Fruit fly (Drosophila melanogaster) whole organism, embryonic: ENCODE measurements around the gene CG43610.

Experiments
- B-H1 ChIP-seq: fragments of 200-800 bp; sonication (Bioruptor generic); IDR thresholded peaks from 3 replicates; pipeline ENCODE4 v1.3.6; 2022; ENCODE audit warnings: missing biosample characterization, missing genetic modification characterization
- CG10321 ChIP-seq: fragments of 200-800 bp; sonication (Bioruptor generic); IDR thresholded peaks from 2 replicates; pipeline ENCODE4 v1.3.6; 2022; ENCODE audit warnings: missing biosample characterization, missing genetic modification characterization
- CG10543 ChIP-seq: fragments of 200-800 bp; sonication (Bioruptor generic); optimal IDR thresholded peaks from 3 replicates; lab custom pipeline; 2017; ENCODE audit warnings: missing biosample characterization, mild to moderate bottlenecking, missing genetic modification characterization, moderate library complexity
- CG12071 ChIP-seq: fragments of 200-800 bp; sonication (Bioruptor generic); optimal IDR thresholded peaks from 3 replicates; lab custom pipeline; 2018; ENCODE audit warnings: missing biosample characterization, mild to moderate bottlenecking, missing genetic modification characterization
- CG12744 ChIP-seq: fragments of 200-800 bp; sonication (Bioruptor generic); optimal IDR thresholded peaks from 2 replicates; lab custom pipeline; 2016; ENCODE audit warnings: missing biosample characterization, missing genetic modification characterization
- CG13287 ChIP-seq: fragments of 200-800 bp; sonication (Bioruptor generic); IDR thresholded peaks from 2 replicates; pipeline ENCODE4 v1.3.6; 2022; ENCODE audit warnings: missing biosample characterization, missing genetic modification characterization; ENCODE audit not compliant: partially characterized antibody
- CG14860 ChIP-seq: fragments of 200-800 bp; sonication (Bioruptor generic); IDR thresholded peaks from 3 replicates; pipeline ENCODE4 v1.3.6; 2022; ENCODE audit warnings: missing biosample characterization, missing genetic modification characterization; ENCODE audit not compliant: partially characterized antibody
- CG1647 ChIP-seq: fragments of 200-800 bp; sonication (Bioruptor generic); optimal IDR thresholded peaks from 3 replicates; lab custom pipeline; 2016; ENCODE audit warnings: missing biosample characterization, missing genetic modification characterization
- CG17829 ChIP-seq: fragments of 200-800 bp; optimal IDR thresholded peaks from 2 replicates; lab custom pipeline; 2019; ENCODE audit warnings: missing biosample characterization, mild to moderate bottlenecking, missing genetic modification characterization, moderate library complexity
- CG3065 ChIP-seq: fragments of 200-800 bp; sonication (Bioruptor generic); optimal IDR thresholded peaks from 2 replicates; lab custom pipeline; 2016; ENCODE audit warnings: missing biosample characterization, missing genetic modification characterization
- CG6791 ChIP-seq: fragments of 200-800 bp; sonication (Bioruptor generic); IDR thresholded peaks from 3 replicates; pipeline ENCODE4 v1.3.6; 2022; ENCODE audit warnings: missing biosample characterization, missing genetic modification characterization; ENCODE audit not compliant: partially characterized antibody
- CG8290 ChIP-seq, 3 experiments: fragments of 200-800 bp; sonication (Bioruptor generic); optimal IDR thresholded peaks; 2 replicates each; lab custom pipeline; 2016 to 2019; ENCODE audit warnings: missing biosample characterization in 3 of 3, missing genetic modification characterization in 3 of 3, mild to moderate bottlenecking in 2 of 3, moderate library complexity in 1 of 3
- CG8478 ChIP-seq: fragments of >200 bp; optimal IDR thresholded peaks from 2 replicates; lab custom pipeline; 2018
- CG9797 ChIP-seq: fragments of 200-800 bp; sonication (Bioruptor generic); optimal IDR thresholded peaks from 3 replicates; lab custom pipeline; 2018; ENCODE audit warnings: missing biosample characterization, mild to moderate bottlenecking, missing genetic modification characterization
- Deaf1 ChIP-seq: fragments of 200-800 bp; optimal IDR thresholded peaks from 3 replicates; lab custom pipeline; 2019; ENCODE audit warnings: missing biosample characterization, mild to moderate bottlenecking, missing genetic modification characterization, moderate library complexity
- Dek ChIP-seq: fragments of 200-800 bp; sonication (Bioruptor generic); optimal IDR thresholded peaks from 3 replicates; lab custom pipeline; 2019; ENCODE audit warnings: missing biosample characterization, mild to moderate bottlenecking, missing genetic modification characterization, moderate library complexity
- GATAe ChIP-seq: fragments of 200-800 bp; sonication (Bioruptor generic); conservative IDR thresholded peaks from 2 replicates; pipeline ENCODE4 v1.3.6; 2022; ENCODE audit warnings: missing biosample characterization, missing genetic modification characterization
- HHEX ChIP-seq: fragments of 200-800 bp; sonication (Bioruptor generic); optimal IDR thresholded peaks from 3 replicates; lab custom pipeline; 2017; ENCODE audit warnings: missing biosample characterization, mild to moderate bottlenecking, missing genetic modification characterization, missing genetic modification reagents
- HLH54F ChIP-seq: fragments of 200-800 bp; sonication (Bioruptor generic); optimal IDR thresholded peaks from 3 replicates; lab custom pipeline; 2016; ENCODE audit warnings: missing biosample characterization, missing genetic modification characterization
- Hey ChIP-seq: fragments of 200-800 bp; sonication (Bioruptor generic); optimal IDR thresholded peaks from 3 replicates; lab custom pipeline; 2018; ENCODE audit warnings: missing biosample characterization, mild to moderate bottlenecking, missing genetic modification characterization
- Jarid2 ChIP-seq: fragments of 200-800 bp; sonication (Bioruptor generic); optimal IDR thresholded peaks from 3 replicates; lab custom pipeline; 2017; ENCODE audit warnings: mild to moderate bottlenecking, missing biosample characterization, missing genetic modification reagents, missing genetic modification characterization
- MESR4 ChIP-seq: fragments of 200-800 bp; sonication (Bioruptor generic); optimal IDR thresholded peaks from 2 replicates; lab custom pipeline; 2018; ENCODE audit warnings: missing biosample characterization, mild to moderate bottlenecking, missing genetic modification characterization, moderate library complexity
- Med ChIP-seq: fragments of 200-800 bp; sonication (Bioruptor generic); peaks from one replicate; lab custom pipeline; 2016; ENCODE audit warnings: missing biosample characterization, missing genetic modification characterization, mild to moderate bottlenecking, inconsistent platforms, moderate library complexity
- Neu2 ChIP-seq: fragments of 200-800 bp; sonication (Bioruptor generic); optimal IDR thresholded peaks from 3 replicates; lab custom pipeline; 2016; ENCODE audit warnings: missing biosample characterization, missing genetic modification characterization, borderline replicate concordance
- Rfx ChIP-seq: fragments of 200-800 bp; sonication (Bioruptor generic); IDR thresholded peaks from 2 replicates; pipeline ENCODE4 v1.3.6; 2022; ENCODE audit warnings: missing biosample characterization, missing genetic modification characterization
- Scr ChIP-seq: fragments of 200-800 bp; sonication (Bioruptor generic); IDR thresholded peaks from 2 replicates; pipeline ENCODE4 v1.3.6; 2022; ENCODE audit warnings: missing biosample characterization, missing genetic modification characterization; ENCODE audit not compliant: partially characterized antibody
- YL-1 ChIP-seq: fragments of 200-800 bp; sonication (Bioruptor generic); optimal IDR thresholded peaks from 3 replicates; lab custom pipeline; 2017; ENCODE audit warnings: missing biosample characterization, mild to moderate bottlenecking, missing genetic modification characterization
- ab ChIP-seq: fragments of 200-800 bp; sonication (Bioruptor generic); optimal IDR thresholded peaks from 2 replicates; lab custom pipeline; 2016; ENCODE audit warnings: missing biosample characterization, missing genetic modification characterization
- bowl ChIP-seq: fragments of 200-800 bp; sonication (Bioruptor generic); IDR thresholded peaks from 2 replicates; pipeline ENCODE4 v1.3.6; 2022; ENCODE audit warnings: missing biosample characterization, missing genetic modification characterization
- bsh ChIP-seq, 2 experiments: fragments of 200-800 bp; sonication (Bioruptor generic); optimal IDR thresholded peaks; 2 replicates each; lab custom pipeline; 2017 to 2018; ENCODE audit warnings: mild to moderate bottlenecking in 2 of 2, missing biosample characterization in 2 of 2, missing genetic modification characterization in 2 of 2, moderate library complexity in 1 of 2
- cg ChIP-seq: fragments of 200-800 bp; sonication (Bioruptor generic); optimal IDR thresholded peaks from 3 replicates; lab custom pipeline; 2019; ENCODE audit warnings: missing biosample characterization, mild to moderate bottlenecking, missing genetic modification characterization, moderate library complexity
- crol ChIP-seq: fragments of 200-800 bp; sonication (Bioruptor generic); IDR thresholded peaks from 2 replicates; pipeline ENCODE4 v1.3.6; 2022; ENCODE audit warnings: missing biosample characterization, missing genetic modification characterization
- ftz-f1 ChIP-seq: fragments of 200-800 bp; sonication (Bioruptor generic); optimal IDR thresholded peaks from 2 replicates; lab custom pipeline; 2016; ENCODE audit warnings: missing biosample characterization, missing genetic modification characterization
- fu2 ChIP-seq: fragments of 200-800 bp; sonication (Bioruptor generic); optimal IDR thresholded peaks from 2 replicates; lab custom pipeline; 2016; ENCODE audit warnings: missing biosample characterization, missing genetic modification characterization
- ham ChIP-seq: fragments of 200-800 bp; sonication (Bioruptor generic); IDR thresholded peaks from 2 replicates; pipeline ENCODE4 v1.3.6; 2022; ENCODE audit warnings: missing biosample characterization, missing genetic modification characterization
- hb ChIP-seq: fragments of 200-800 bp; sonication (Bioruptor generic); IDR thresholded peaks from 3 replicates; pipeline ENCODE4 v1.3.6; 2022; ENCODE audit warnings: missing biosample characterization, missing genetic modification characterization; ENCODE audit not compliant: partially characterized antibody
- lab ChIP-seq: fragments of 200-800 bp; sonication (Bioruptor generic); optimal IDR thresholded peaks from 3 replicates; lab custom pipeline; 2017; ENCODE audit warnings: missing biosample characterization, missing genetic modification characterization, mild to moderate bottlenecking, moderate library complexity, missing genetic modification reagents
- lola ChIP-seq, 3 experiments: fragments of >200 bp in 2 of 3; fragments of 200-800 bp in 1 of 3; sonication (Bioruptor generic) in 1 of 3; optimal IDR thresholded peaks; 2 replicates each; lab custom pipeline; 2017 to 2019; ENCODE audit warnings: missing biosample characterization in 3 of 3, missing genetic modification characterization in 3 of 3, mild to moderate bottlenecking in 1 of 3, moderate library complexity in 1 of 3
- lov ChIP-seq, 2 experiments: fragments of 200-800 bp in 1 of 2; fragments of >200 bp in 1 of 2; sonication (Bioruptor generic) in 1 of 2; IDR thresholded peaks in 1 of 2; optimal IDR thresholded peaks in 1 of 2; 2 replicates in 1 of 2; 3 replicates in 1 of 2; pipeline versions ENCODE4 v1.3.6 to Lab custom; 2017 to 2022; ENCODE audit warnings: missing biosample characterization in 1 of 2, missing genetic modification characterization in 1 of 2
- mirr ChIP-seq: fragments of 200-800 bp; sonication (Bioruptor generic); optimal IDR thresholded peaks from 3 replicates; lab custom pipeline; 2018; ENCODE audit warnings: missing biosample characterization, mild to moderate bottlenecking, missing genetic modification characterization
- nau ChIP-seq: fragments of 200-800 bp; sonication (Bioruptor generic); optimal IDR thresholded peaks from 3 replicates; lab custom pipeline; 2017; ENCODE audit warnings: missing biosample characterization, mild to moderate bottlenecking, missing genetic modification characterization, missing genetic modification reagents
- oc ChIP-seq: fragments of 200-800 bp; sonication (Bioruptor generic); optimal IDR thresholded peaks from 2 replicates; lab custom pipeline; 2018; ENCODE audit warnings: missing biosample characterization, mild to moderate bottlenecking, missing genetic modification characterization, moderate library complexity
- onecut ChIP-seq: fragments of 200-800 bp; sonication (Bioruptor generic); IDR thresholded peaks from 2 replicates; pipeline ENCODE4 v1.3.6; 2022; ENCODE audit warnings: missing biosample characterization, missing genetic modification characterization
- pfk ChIP-seq: fragments of 200-800 bp; sonication (Bioruptor generic); optimal IDR thresholded peaks from 2 replicates; lab custom pipeline; 2018; ENCODE audit warnings: missing biosample characterization, mild to moderate bottlenecking, missing genetic modification characterization, moderate library complexity
- sens ChIP-seq: fragments of 200-800 bp; sonication (Bioruptor generic); peaks from one replicate; lab custom pipeline; 2016; ENCODE audit warnings: missing biosample characterization, missing genetic modification characterization
- seq ChIP-seq: fragments of 200-800 bp; sonication (Bioruptor generic); IDR thresholded peaks from 2 replicates; pipeline ENCODE4 v1.3.6; 2022; ENCODE audit warnings: missing biosample characterization, missing genetic modification characterization
- sr ChIP-seq: fragments of 200-800 bp; sonication (Bioruptor generic); IDR thresholded peaks from 3 replicates; pipeline ENCODE4 v1.3.6; 2022; ENCODE audit warnings: missing biosample characterization, missing genetic modification characterization
- tx ChIP-seq: fragments of 200-800 bp; sonication (Bioruptor generic); optimal IDR thresholded peaks from 2 replicates; lab custom pipeline; 2016; ENCODE audit warnings: missing biosample characterization, missing genetic modification characterization
- vvl ChIP-seq: fragments of 200-800 bp; sonication (Bioruptor generic); IDR thresholded peaks from 2 replicates; pipeline ENCODE4 v1.3.6; 2022; ENCODE audit warnings: missing biosample characterization, missing genetic modification characterization

Gene CG43610

DNA sequence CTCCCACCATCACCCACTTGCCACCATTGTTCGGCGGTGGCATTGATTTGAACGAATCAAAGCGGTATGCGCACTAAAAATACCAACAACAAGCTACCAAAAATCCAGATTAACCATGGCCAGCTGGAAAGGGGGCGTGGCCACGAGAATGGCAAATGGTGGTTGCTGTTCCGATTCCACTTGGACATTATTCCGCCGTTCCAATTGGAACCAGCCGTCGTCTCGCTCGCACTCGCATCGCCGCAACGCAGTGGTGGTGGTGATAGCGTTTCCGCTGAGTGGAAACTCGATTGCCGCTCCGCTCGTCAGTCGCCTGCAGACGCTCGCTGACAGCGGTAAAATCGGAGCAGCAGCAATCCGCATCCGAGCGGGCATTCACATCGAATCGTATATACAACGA is 22.6 kb downstream of the CG43610 start, which contains the start of gene sens-2 (continued):
- TF ChIP-seq cg (GFP tag; lab: Kevin White, UChicago), result peak; percentile 87
- no peak for TF ChIP-seq ab (GFP tag; lab: Kevin White, UChicago)
- TF ChIP-seq MESR4 (GFP tag; lab: Kevin White, UChicago), result no peak
- TF ChIP-seq CG12744 (GFP tag; lab: Kevin White, UChicago), result no peak
- peak; percentile 8; the same call in 1 of the 2 replicates for TF ChIP-seq Rfx
- TF ChIP-seq vvl (GFP tag; lab: Robert Waterston, UW), result peak; percentile 50
- TF ChIP-seq Hey (tag; lab: Kevin White, UChicago), result peak; percentile 84
- no peak for TF ChIP-seq CG1647 (GFP tag; lab: Kevin White, UChicago)
- 0 out of 2 replicates have a peak, but pooled peaks have one; percentile 27 for TF ChIP-seq GATAe (GFP tag; lab: Robert Waterston, UW)
- TF ChIP-seq nau, result peak; percentile 9
- no peak for TF ChIP-seq YL-1 (GFP tag; lab: Kevin White, UChicago)
- TF ChIP-seq lov (optimal IDR thresholded peaks at IDR 0.05; lab: Kevin White, UChicago), result no peak
- no peak for TF ChIP-seq lov (GFP tag; IDR thresholded peaks at IDR 0.05; lab: Robert Waterston, UW)
- TF ChIP-seq bsh (GFP tag; optimal IDR thresholded peaks at IDR 0.05; lab: Kevin White, UChicago), result no peak
- TF ChIP-seq ham (GFP tag; lab: Robert Waterston, UW), result no peak
- no peak for TF ChIP-seq Dek (tag; lab: Kevin White, UChicago)
- peak; percentile 25; the same call in 1 of the 2 replicates for TF ChIP-seq CG13287 (GFP tag; lab: Robert Waterston, UW)
- no peak for TF ChIP-seq lola (GFP tag; optimal IDR thresholded peaks at IDR 0.05; lab: Kevin White, UChicago)
- no peak for TF ChIP-seq tx (GFP tag; lab: Kevin White, UChicago)
- TF ChIP-seq Deaf1, result peak; percentile 70
- peak; percentile 54 for TF ChIP-seq CG3065 (GFP tag; lab: Kevin White, UChicago)
- peak; percentile 89 for TF ChIP-seq Jarid2 (GFP tag; lab: Kevin White, UChicago)
- no peak for TF ChIP-seq bowl
- no peak for TF ChIP-seq CG9797 (GFP tag; lab: Kevin White, UChicago)
- peak; percentile 99 for TF ChIP-seq pfk (GFP tag; lab: Kevin White, UChicago)
- peak; percentile 69 for TF ChIP-seq ftz-f1 (GFP tag; lab: Kevin White, UChicago)
- no peak for TF ChIP-seq CG8290 (GFP tag; optimal IDR thresholded peaks at IDR 0.05; lab: Kevin White, UChicago)
- TF ChIP-seq CG8290 (tag; optimal IDR thresholded peaks at IDR 0.05; lab: Kevin White, UChicago), result peak in 1 of 2 experiments; percentile 29
- TF ChIP-seq Med (GFP tag; lab: Kevin White, UChicago), result peak; percentile 70
- peak; percentile 85 for TF ChIP-seq sens (GFP tag; lab: Kevin White, UChicago)
- TF ChIP-seq HLH54F, result no peak
- TF ChIP-seq CG17829 (tag; lab: Kevin White, UChicago), result peak; percentile 9
- peak; percentile 54 for TF ChIP-seq CG12071
- TF ChIP-seq HHEX (GFP tag; lab: Kevin White, UChicago), result no peak
- peak; percentile 35; the same call in 1 of the 2 replicates for TF ChIP-seq onecut (GFP tag; lab: Robert Waterston, UW)
- peak; percentile 14; the same call in 1 of the 2 replicates for TF ChIP-seq Scr (GFP tag; lab: Robert Waterston, UW)
- TF ChIP-seq CG10543 (GFP tag; lab: Kevin White, UChicago), result peak; percentile 45
- TF ChIP-seq fu2 (GFP tag; lab: Kevin White, UChicago), result no peak
- TF ChIP-seq Neu2 (GFP tag; lab: Kevin White, UChicago), result peak; percentile 88
- no peak for TF ChIP-seq hb (GFP tag; lab: Robert Waterston, UW)
- peak; percentile 94 for TF ChIP-seq CG10321 (GFP tag; lab: Robert Waterston, UW)
- TF ChIP-seq CG14860 (GFP tag; lab: Robert Waterston, UW), result no peak
- TF ChIP-seq crol, result 0 out of 2 replicates have a peak, but pooled peaks have one; percentile 31
- TF ChIP-seq oc (tag; lab: Kevin White, UChicago), result peak; percentile 80
- TF ChIP-seq CG6791 (GFP tag; lab: Robert Waterston, UW), result no peak
- peak; percentile 83 for TF ChIP-seq CG8478 (lab: Kevin White, UChicago)
- TF ChIP-seq lab (GFP tag; lab: Kevin White, UChicago), result peak; percentile 37
- peak; percentile 41 for TF ChIP-seq mirr
- TF ChIP-seq sr (GFP tag; lab: Robert Waterston, UW), result no peak
- TF ChIP-seq B-H1 (GFP tag; lab: Robert Waterston, UW), result no peak
- peak; percentile 79 for TF ChIP-seq seq
